Worm (Caenorhabditis elegans) whole organism, L1 larva: ENCODE results near the gene lsm-8.

Source experiments
- ama-1 ChIP-seq: fragments of 150-350 bp; optimal IDR thresholded peaks from 2 replicates; lab custom pipeline; 2014
- ces-1 ChIP-seq: fragments of 150-350 bp; optimal IDR thresholded peaks from 2 replicates; lab custom pipeline; 2014; ENCODE audit warnings: missing biosample characterization, missing genetic modification reagents, missing genetic modification characterization
- pax-3 ChIP-seq: fragments of 200-800 bp; sonication (Bioruptor generic); optimal IDR thresholded peaks from 2 replicates; lab custom pipeline; 2018; ENCODE audit warnings: mild to moderate bottlenecking, missing genetic modification characterization, moderate library complexity, missing compliant biosample characterization
- pqm-1 ChIP-seq: sonication (generic microtip); optimal IDR thresholded peaks from 3 replicates; lab custom pipeline; 2017; ENCODE audit warnings: missing biosample characterization, missing genetic modification characterization
- tlp-1 ChIP-seq: fragments of 150-350 bp; optimal IDR thresholded peaks from 2 replicates; lab custom pipeline; 2014; ENCODE audit warnings: missing biosample characterization, missing genetic modification characterization
- unc-30 ChIP-seq: sonication (generic microtip); optimal IDR thresholded peaks from 2 replicates; lab custom pipeline; 2017; ENCODE audit warnings: missing biosample characterization, missing genetic modification characterization
- unc-62 ChIP-seq: fragments of 150-350 bp; optimal IDR thresholded peaks from 2 replicates; lab custom pipeline; 2014; ENCODE audit warnings: missing biosample characterization, missing genetic modification reagents, missing genetic modification characterization

DNA sequence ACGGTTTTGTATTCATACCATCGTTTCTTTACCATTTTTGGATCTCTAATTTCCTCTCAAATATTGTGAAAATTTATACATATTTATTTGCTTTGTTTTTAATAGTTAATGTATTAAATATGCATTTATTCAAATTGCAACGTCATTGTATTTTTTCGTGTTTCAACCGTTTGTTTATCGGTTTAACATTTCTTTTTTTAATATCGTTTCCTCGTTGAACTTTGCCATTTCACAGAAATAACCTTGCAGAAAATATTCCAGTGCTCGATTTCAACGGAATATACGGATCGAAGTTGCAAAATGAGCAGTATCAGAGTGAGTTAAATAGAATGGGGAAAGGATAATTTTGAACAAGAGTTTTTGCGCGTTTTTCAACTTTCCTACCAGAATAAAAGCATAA, 3.0 kb downstream of the lsm-8 start, which contains the start of gene seu-1:
- TF ChIP-seq tlp-1 (no peak), ama-1 (lab: Kevin White, UChicago) (no peak), pax-3 (tag; lab: Kevin White, UChicago) (no peak), ces-1 (GFP tag; lab: Kevin White, UChicago) (no peak), pqm-1 (no peak), unc-30 (tag; lab: Kevin White, UChicago) (no peak), unc-62 (GFP tag; lab: Kevin White, UChicago) (no peak)
